Worm (Caenorhabditis elegans): ENCODE results near the gene got-2.2.

got-2.2 gene

DNA sequence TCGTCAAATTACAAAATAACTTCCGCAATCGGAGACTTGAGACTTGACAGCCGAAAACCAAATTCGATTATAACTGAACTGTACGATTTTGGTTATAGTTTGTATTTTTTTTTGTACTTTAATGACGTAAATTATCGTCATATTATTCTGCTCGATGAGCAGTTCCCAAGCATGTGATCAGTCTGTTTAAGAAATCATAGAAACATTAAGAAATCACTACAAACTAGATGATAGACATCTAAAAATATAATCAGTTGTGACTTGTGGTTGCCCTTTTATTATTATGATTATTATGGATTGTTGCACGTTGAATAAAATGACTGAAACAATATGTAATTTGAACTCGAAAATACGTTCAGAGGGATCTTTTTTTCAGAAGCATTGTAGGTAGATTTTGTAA, 33.5 kb downstream of the got-2.2 start:
- peak; percentile 62 for TF ChIP-seq sma-9 (GFP tag; optimal IDR thresholded peaks at IDR 0.05)
- no peak for TF ChIP-seq sma-9 (tag; optimal IDR thresholded peaks at IDR 0.05)
- peak; percentile 55 for TF ChIP-seq fos-1 (tag; optimal IDR thresholded peaks at IDR 0.05)
- no peak for TF ChIP-seq R02D3.7 (tag; optimal IDR thresholded peaks at IDR 0.05)

DNA sequence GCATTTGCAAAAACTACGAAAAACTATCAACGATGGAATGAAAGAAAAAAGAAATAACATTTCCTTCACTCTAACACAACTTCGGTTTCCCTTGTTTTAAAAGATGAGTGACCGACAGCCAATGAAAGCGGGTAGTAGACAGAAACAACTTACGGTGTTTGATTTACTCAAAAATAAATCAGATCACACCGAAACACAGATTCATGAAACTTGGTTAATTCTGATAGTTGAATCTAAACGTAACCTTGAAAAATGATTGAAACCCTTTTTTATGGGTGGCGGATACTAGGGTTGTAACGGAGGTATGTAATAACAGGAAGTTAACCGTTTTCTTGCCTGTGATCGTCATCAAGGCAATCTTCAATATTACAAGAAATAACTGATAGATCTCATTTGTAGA, 34.6 kb downstream of the got-2.2 start:
- TF ChIP-seq mbf-1 (tag; optimal IDR thresholded peaks at IDR 0.05) (no peak), nhr-12 (tag; optimal IDR thresholded peaks at IDR 0.05) (no peak), fos-1 (tag; optimal IDR thresholded peaks at IDR 0.05) (no peak), sma-3 (GFP tag; optimal IDR thresholded peaks at IDR 0.05) (peak; percentile 14), nhr-237 (tag; optimal IDR thresholded peaks at IDR 0.05) (no peak), lsy-2 (tag; optimal IDR thresholded peaks at IDR 0.05) (no peak), ztf-11 (tag; optimal IDR thresholded peaks at IDR 0.05) (no peak), nhr-10 (tag; optimal IDR thresholded peaks at IDR 0.05) (no peak), nhr-25 (tag; optimal IDR thresholded peaks at IDR 0.05) (peak; percentile 35), nhr-6 (tag; optimal IDR thresholded peaks at IDR 0.05) (no peak), F13H6.1 (tag; optimal IDR thresholded peaks at IDR 0.05) (no peak), dmd-4 (tag; optimal IDR thresholded peaks at IDR 0.05) (no peak), gmeb-1 (tag; optimal IDR thresholded peaks at IDR 0.05) (no peak), crh-2 (tag; optimal IDR thresholded peaks at IDR 0.05) (peak; percentile 13), nhr-129 (tag; optimal IDR thresholded peaks at IDR 0.05) (no peak), Y55F3AM.14 (GFP tag; optimal IDR thresholded peaks at IDR 0.05) (no peak), nhr-11 (tag; optimal IDR thresholded peaks at IDR 0.05) (no peak), sma-9 (GFP tag; optimal IDR thresholded peaks at IDR 0.05) (no peak), sma-9 (tag; optimal IDR thresholded peaks at IDR 0.05) (no peak), lin-11 (tag; optimal IDR thresholded peaks at IDR 0.05) (no peak)

DNA sequence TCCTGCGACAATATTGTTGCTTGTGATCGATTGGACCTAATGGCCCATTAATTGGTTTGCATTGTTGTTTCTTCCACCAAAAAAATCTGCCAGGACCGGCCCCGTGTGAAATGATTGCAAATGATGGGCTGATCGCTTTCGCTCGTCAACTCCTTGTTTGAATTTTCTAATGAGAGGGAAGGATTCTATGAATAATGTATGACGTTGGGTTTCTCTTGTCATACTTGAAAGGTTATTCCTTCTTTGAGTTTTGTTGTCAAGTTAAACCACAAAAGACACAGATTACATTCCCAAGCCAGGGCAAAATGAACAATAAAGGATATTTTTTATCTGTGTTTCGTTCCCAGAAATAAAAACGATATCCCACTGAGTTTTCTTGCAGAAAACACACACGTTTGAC, 35.9 kb downstream of the got-2.2 start:
- TF ChIP-seq ama-1 (optimal IDR thresholded peaks at IDR 0.05) (no peak), unc-39 (tag; optimal IDR thresholded peaks at IDR 0.05) (no peak), zag-1 (tag; optimal IDR thresholded peaks at IDR 0.05) (no peak), elt-3 (tag; optimal IDR thresholded peaks at IDR 0.05) (no peak), ztf-4 (tag; optimal IDR thresholded peaks at IDR 0.05) (no peak), lin-11 (tag; optimal IDR thresholded peaks at IDR 0.05) (no peak), dmd-4 (tag; optimal IDR thresholded peaks at IDR 0.05) (no peak), lsy-2 (tag; optimal IDR thresholded peaks at IDR 0.05) (no peak), nhr-21 (tag; optimal IDR thresholded peaks at IDR 0.05) (no peak), sem-4 (tag; optimal IDR thresholded peaks at IDR 0.05) (no peak), mbf-1 (tag; optimal IDR thresholded peaks at IDR 0.05) (no peak), mab-5 (tag; optimal IDR thresholded peaks at IDR 0.05) (no peak), ceh-82 (tag; optimal IDR thresholded peaks at IDR 0.05) (no peak), C34F6.9 (tag; optimal IDR thresholded peaks at IDR 0.05) (no peak), lin-39 (tag; optimal IDR thresholded peaks at IDR 0.05) (no peak), unc-55 (GFP tag; optimal IDR thresholded peaks at IDR 0.05) (no peak)

DNA sequence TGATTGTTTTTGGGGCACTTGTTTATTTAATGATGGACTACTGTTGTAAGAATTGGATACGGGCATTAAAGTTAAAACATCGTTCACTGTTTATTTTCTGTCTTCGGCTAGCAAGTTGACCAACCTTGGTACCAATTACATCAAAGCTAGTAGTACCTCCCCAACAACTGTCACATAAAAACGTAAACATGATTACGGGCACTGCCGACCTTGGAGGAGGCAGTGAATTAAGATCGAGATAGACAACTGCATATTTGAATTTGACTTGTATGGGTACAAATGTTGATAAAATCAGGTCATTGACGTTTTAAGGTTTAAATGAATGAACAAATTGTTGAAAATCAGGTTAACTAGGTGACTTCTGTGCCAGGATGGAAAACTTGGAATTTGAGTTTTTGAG, 36.5 kb downstream of the got-2.2 start:
- TF ChIP-seq ceh-16 (tag; optimal IDR thresholded peaks at IDR 0.05) (peak; percentile 83), ztf-1 (GFP tag; conservative IDR thresholded peaks at IDR 0.05) (no peak), ZK546.5 (tag; optimal IDR thresholded peaks at IDR 0.05) (no peak), ztf-11 (tag; optimal IDR thresholded peaks at IDR 0.05) (no peak), peb-1 (tag; optimal IDR thresholded peaks at IDR 0.05) (no peak), nhr-21 (tag; optimal IDR thresholded peaks at IDR 0.05) (no peak), egl-27 (tag; optimal IDR thresholded peaks at IDR 0.05) (no peak), nhr-23 (tag; optimal IDR thresholded peaks at IDR 0.05) (no peak), ceh-82 (tag; optimal IDR thresholded peaks at IDR 0.05) (no peak), fos-1 (tag; optimal IDR thresholded peaks at IDR 0.05) (no peak), ama-1 (optimal IDR thresholded peaks at IDR 0.05) (no peak), lin-13 (GFP tag; optimal IDR thresholded peaks at IDR 0.05) (no peak), skn-1 (tag; optimal IDR thresholded peaks at IDR 0.05) (no peak), nhr-129 (tag; optimal IDR thresholded peaks at IDR 0.05) (no peak), lin-11 (tag; optimal IDR thresholded peaks at IDR 0.05) (no peak), alr-1 (tag; optimal IDR thresholded peaks at IDR 0.05) (no peak), Y55F3AM.14 (GFP tag; optimal IDR thresholded peaks at IDR 0.05) (no peak), crh-2 (tag; optimal IDR thresholded peaks at IDR 0.05) (peak; percentile 31), F13H6.1 (tag; optimal IDR thresholded peaks at IDR 0.05) (no peak), elt-1 (tag; optimal IDR thresholded peaks at IDR 0.05) (peak; percentile 24), nhr-77 (tag; optimal IDR thresholded peaks at IDR 0.05) (no peak), ztf-4 (tag; optimal IDR thresholded peaks at IDR 0.05) (no peak), nhr-12 (tag; optimal IDR thresholded peaks at IDR 0.05) (no peak), nhr-6 (tag; optimal IDR thresholded peaks at IDR 0.05) (no peak), sma-9 (GFP tag; optimal IDR thresholded peaks at IDR 0.05) (peak; percentile 62), sma-9 (tag; optimal IDR thresholded peaks at IDR 0.05) (no peak), aly-2 (tag; optimal IDR thresholded peaks at IDR 0.05) (no peak), nhr-11 (tag; optimal IDR thresholded peaks at IDR 0.05) (no peak), sma-3 (GFP tag; optimal IDR thresholded peaks at IDR 0.05) (peak; percentile 1), nhr-10 (tag; optimal IDR thresholded peaks at IDR 0.05) (no peak), nhr-25 (tag; optimal IDR thresholded peaks at IDR 0.05) (peak; percentile 70), blmp-1 (tag; optimal IDR thresholded peaks at IDR 0.05; ENCODE audit: insufficient read depth) (no peak)

All from whole organism, L2 larva.